Fruit fly (Drosophila melanogaster) whole organism, adult: ENCODE measurements around the gene mkg-p.
A peak's percentile ranks its signal among the peaks of the same experiment; 100 is the strongest.

ENCODE experiments used
- CG11617 ChIP-seq: fragments of 200-800 bp; sonication (Bioruptor generic); optimal IDR thresholded peaks from 2 replicates; lab custom pipeline; 2017; ENCODE audit warnings: mild to moderate bottlenecking, missing biosample characterization, missing genetic modification reagents, missing genetic modification characterization
- CG12768 ChIP-seq: fragments of 200-800 bp; sonication (Bioruptor generic); optimal IDR thresholded peaks from 2 replicates; lab custom pipeline; 2017; ENCODE audit warnings: missing biosample characterization, missing genetic modification characterization, mild to moderate bottlenecking, moderate library complexity, missing genetic modification reagents
- CG14711 ChIP-seq: fragments of 200-800 bp; sonication (Bioruptor generic); optimal IDR thresholded peaks from 2 replicates; lab custom pipeline; 2018; ENCODE audit warnings: missing biosample characterization, mild to moderate bottlenecking, missing genetic modification characterization, moderate library complexity
- CG1620 ChIP-seq: fragments of 200-800 bp; sonication (Bioruptor generic); optimal IDR thresholded peaks from 2 replicates; lab custom pipeline; 2016; ENCODE audit warnings: missing biosample characterization, missing genetic modification characterization
- CG33017 ChIP-seq: fragments of 200-800 bp; sonication (Bioruptor generic); optimal IDR thresholded peaks from 2 replicates; lab custom pipeline; 2018; ENCODE audit warnings: missing biosample characterization, mild to moderate bottlenecking, missing genetic modification characterization, moderate library complexity
- CG5204 ChIP-seq: fragments of 200-800 bp; sonication (Bioruptor generic); optimal IDR thresholded peaks from 2 replicates; lab custom pipeline; 2016; ENCODE audit warnings: missing biosample characterization, missing genetic modification characterization
- CG7045 ChIP-seq: fragments of 200-800 bp; sonication (Bioruptor generic); optimal IDR thresholded peaks from 2 replicates; lab custom pipeline; 2017; ENCODE audit warnings: missing biosample characterization, mild to moderate bottlenecking, missing genetic modification characterization
- CG7101 ChIP-seq: fragments of 200-800 bp; sonication (Bioruptor generic); optimal IDR thresholded peaks from 2 replicates; lab custom pipeline; 2018; ENCODE audit warnings: missing biosample characterization, mild to moderate bottlenecking, missing genetic modification characterization, moderate library complexity
- Clk ChIP-seq: fragments of 200-800 bp; sonication (Bioruptor generic); optimal IDR thresholded peaks from 2 replicates; lab custom pipeline; 2017; ENCODE audit warnings: missing biosample characterization, missing genetic modification characterization
- Crg-1 ChIP-seq: fragments of 200-800 bp; sonication (Bioruptor generic); optimal IDR thresholded peaks from 2 replicates; lab custom pipeline; 2016; ENCODE audit warnings: missing biosample characterization, missing genetic modification characterization
- Hr96 ChIP-seq: fragments of 200-800 bp; sonication (Bioruptor generic); optimal IDR thresholded peaks from 2 replicates; lab custom pipeline; 2016; ENCODE audit warnings: missing biosample characterization, missing genetic modification characterization
- Mnt ChIP-seq: fragments of 200-800 bp; sonication (Bioruptor generic); optimal IDR thresholded peaks from 2 replicates; lab custom pipeline; 2016; ENCODE audit warnings: missing biosample characterization, mild to moderate bottlenecking, missing genetic modification characterization
- bab1 ChIP-seq: fragments of 200-800 bp; sonication (Bioruptor generic); optimal IDR thresholded peaks from 3 replicates; lab custom pipeline; 2019; ENCODE audit warnings: missing biosample characterization, mild to moderate bottlenecking, missing genetic modification characterization, moderate library complexity
- cic ChIP-seq: fragments of 200-800 bp; sonication (Bioruptor generic); optimal IDR thresholded peaks from 2 replicates; lab custom pipeline; 2017; ENCODE audit warnings: missing biosample characterization, mild to moderate bottlenecking, missing genetic modification characterization, moderate library complexity
- cnc ChIP-seq, 2 experiments: fragments of >200 bp; optimal IDR thresholded peaks; 2 replicates each; lab custom pipeline; 2017
- kay ChIP-seq: fragments of 200-800 bp; sonication (Bioruptor generic); peaks from one replicate; lab custom pipeline; 2016; ENCODE audit warnings: missing biosample characterization, missing genetic modification characterization, borderline replicate concordance
- ovo ChIP-seq: fragments of 200-800 bp; sonication (Bioruptor generic); optimal IDR thresholded peaks from 2 replicates; lab custom pipeline; 2016; ENCODE audit warnings: missing biosample characterization, missing genetic modification characterization
- pad ChIP-seq: fragments of 200-800 bp; sonication (Bioruptor generic); optimal IDR thresholded peaks from 3 replicates; lab custom pipeline; 2017; ENCODE audit warnings: missing biosample characterization, missing genetic modification characterization, mild to moderate bottlenecking, moderate library complexity, missing genetic modification reagents
- tj ChIP-seq: fragments of 200-800 bp; sonication (Bioruptor generic); optimal IDR thresholded peaks from 3 replicates; lab custom pipeline; 2017; ENCODE audit warnings: missing biosample characterization, mild to moderate bottlenecking, missing genetic modification characterization, moderate library complexity
- toe ChIP-seq: fragments of 200-800 bp; sonication (Bioruptor generic); optimal IDR thresholded peaks from 2 replicates; lab custom pipeline; 2016; ENCODE audit warnings: missing biosample characterization, missing genetic modification characterization

mkg-p gene

dm6 chr3L:8441745-8442575 is 36.9 kb upstream of the mkg-p start, which contains the start of gene Unr:
Gene Unr, minus strand, starts transcription at chr3L:8442381.
- no peak for TF ChIP-seq cnc (optimal IDR thresholded peaks at IDR 0.05; lab: Kevin White, UChicago)
- peak; percentile 82 for TF ChIP-seq CG7101 (tag; lab: Kevin White, UChicago)
- peak; percentile 73 for TF ChIP-seq pad (GFP tag; lab: Kevin White, UChicago)
- peak; percentile 85 for TF ChIP-seq bab1
- no peak for TF ChIP-seq Hr96
- peak; percentile 80 for TF ChIP-seq Mnt (GFP tag; lab: Kevin White, UChicago)
- peak; percentile 79 for TF ChIP-seq CG11617 (GFP tag; lab: Kevin White, UChicago)
- TF ChIP-seq CG7045 (GFP tag; lab: Kevin White, UChicago): peak; percentile 61
- peak; percentile 79 for TF ChIP-seq ovo (GFP tag; lab: Kevin White, UChicago)
- peak; percentile 91 for TF ChIP-seq Crg-1 (GFP tag; lab: Kevin White, UChicago)
- peak; percentile 65 for TF ChIP-seq CG14711 (tag; lab: Kevin White, UChicago)
- TF ChIP-seq CG1620: peak; percentile 94
- TF ChIP-seq cic (GFP tag; lab: Kevin White, UChicago): peak; percentile 96
- peak; percentile 38 for TF ChIP-seq Clk (GFP tag; lab: Kevin White, UChicago)
- TF ChIP-seq toe (GFP tag; lab: Kevin White, UChicago): no peak
- peak; percentile 88 for TF ChIP-seq tj (GFP tag; lab: Kevin White, UChicago)
- TF ChIP-seq CG12768: peak; percentile 81
- TF ChIP-seq CG33017 (tag; lab: Kevin White, UChicago): peak; percentile 71
- no peak for TF ChIP-seq kay (GFP tag; lab: Kevin White, UChicago)
- no peak for TF ChIP-seq CG5204 (GFP tag; lab: Kevin White, UChicago)

dm6 chr3L:8440771-8441549 is 35.9 kb upstream of the mkg-p start:
- TF ChIP-seq CG11617 (GFP tag; lab: Kevin White, UChicago) (peak; percentile 22), CG7045 (GFP tag; lab: Kevin White, UChicago) (peak; percentile 61), tj (GFP tag; lab: Kevin White, UChicago) (no peak), cnc (optimal IDR thresholded peaks at IDR 0.05; lab: Kevin White, UChicago) (no peak), Clk (GFP tag; lab: Kevin White, UChicago) (peak; percentile 10), CG14711 (tag; lab: Kevin White, UChicago) (no peak), bab1 (no peak), CG1620 (no peak), CG7101 (tag; lab: Kevin White, UChicago) (no peak), cic (GFP tag; lab: Kevin White, UChicago) (no peak), Crg-1 (GFP tag; lab: Kevin White, UChicago) (no peak), ovo (GFP tag; lab: Kevin White, UChicago) (peak; percentile 49), kay (GFP tag; lab: Kevin White, UChicago) (peak; percentile 96), Hr96 (no peak), CG5204 (GFP tag; lab: Kevin White, UChicago) (no peak), CG33017 (tag; lab: Kevin White, UChicago) (peak; percentile 55), toe (GFP tag; lab: Kevin White, UChicago) (no peak), Mnt (GFP tag; lab: Kevin White, UChicago) (no peak), CG12768 (peak; percentile 39), pad (GFP tag; lab: Kevin White, UChicago) (no peak)

dm6 chr3L:8440079-8440478 is 35.0 kb upstream of the mkg-p start:
- no peak for TF ChIP-seq CG1620
- no peak for TF ChIP-seq ovo (GFP tag; lab: Kevin White, UChicago)
- TF ChIP-seq CG33017 (tag; lab: Kevin White, UChicago): no peak
- no peak for TF ChIP-seq CG7045 (GFP tag; lab: Kevin White, UChicago)
- no peak for TF ChIP-seq Hr96
- no peak for TF ChIP-seq bab1
- no peak for TF ChIP-seq CG7101 (tag; lab: Kevin White, UChicago)
- TF ChIP-seq cic (GFP tag; lab: Kevin White, UChicago): no peak
- TF ChIP-seq Clk (GFP tag; lab: Kevin White, UChicago): no peak
- no peak for TF ChIP-seq CG11617 (GFP tag; lab: Kevin White, UChicago)
- TF ChIP-seq cnc (optimal IDR thresholded peaks at IDR 0.05; lab: Kevin White, UChicago): no peak
- no peak for TF ChIP-seq Mnt (GFP tag; lab: Kevin White, UChicago)

- TF ChIP-seq Crg-1 (GFP tag; lab: Kevin White, UChicago): no peak
- peak; percentile 21 for TF ChIP-seq kay (GFP tag; lab: Kevin White, UChicago)
- no peak for TF ChIP-seq Hr96
Measured at dm6 chr3L:8437583-8437982, 32.5 kb upstream of the mkg-p start.

dm6 chr3L:8424831-8425336 is 19.8 kb upstream of the mkg-p start, which contains the start of gene Cbl:
Gene Cbl, plus strand, starts transcription at chr3L:8424954.
- TF ChIP-seq tj (GFP tag; lab: Kevin White, UChicago) (peak; percentile 47), cic (GFP tag; lab: Kevin White, UChicago) (peak; percentile 73), cnc (optimal IDR thresholded peaks at IDR 0.05; lab: Kevin White, UChicago) (no peak), Hr96 (no peak), pad (GFP tag; lab: Kevin White, UChicago) (peak; percentile 62), CG7045 (GFP tag; lab: Kevin White, UChicago) (no peak), CG1620 (no peak), CG5204 (GFP tag; lab: Kevin White, UChicago) (no peak), ovo (GFP tag; lab: Kevin White, UChicago) (peak; percentile 76), Mnt (GFP tag; lab: Kevin White, UChicago) (peak; percentile 39), CG14711 (tag; lab: Kevin White, UChicago) (peak; percentile 18), Crg-1 (GFP tag; lab: Kevin White, UChicago) (no peak), bab1 (peak; percentile 47), CG7101 (tag; lab: Kevin White, UChicago) (peak; percentile 11)
